Worm (Caenorhabditis elegans): ENCODE measurements around the gene F09C6.12.

Gene F09C6.12

ce11 chrV:16911934-16912333 lies 29.3 kb downstream of the F09C6.12 start, which contains the start of gene nhr-116:
Gene nhr-116 (plus strand): TSS chrV:16912234.
- TF ChIP-seq mef-2 (tag; optimal IDR thresholded peaks at IDR 0.05) (no peak), tlp-1 (tag; optimal IDR thresholded peaks at IDR 0.05) (no peak), nhr-77 (tag; optimal IDR thresholded peaks at IDR 0.05) (no peak), egl-27 (tag; optimal IDR thresholded peaks at IDR 0.05) (no peak), fkh-8 (tag; optimal IDR thresholded peaks at IDR 0.05) (no peak), nhr-90 (tag; optimal IDR thresholded peaks at IDR 0.05; ENCODE audit: poor library complexity) (no peak), ama-1 (optimal IDR thresholded peaks at IDR 0.05) (no peak), lin-14 (GFP tag; optimal IDR thresholded peaks at IDR 0.05) (no peak), ceh-90 (tag; optimal IDR thresholded peaks at IDR 0.05) (no peak), isw-1 (GFP tag; IDR thresholded peaks at IDR 0.05) (no peak), ztf-11 (tag; optimal IDR thresholded peaks at IDR 0.05) (no peak), pqm-1 (tag; optimal IDR thresholded peaks at IDR 0.05) (no peak), aha-1 (tag; optimal IDR thresholded peaks at IDR 0.05) (no peak), ceh-88 (GFP tag; IDR thresholded peaks at IDR 0.05) (no peak), ets-5 (GFP tag; IDR thresholded peaks at IDR 0.05) (no peak), efl-3 (GFP tag; optimal IDR thresholded peaks at IDR 0.05) (no peak), unc-62 (GFP tag; optimal IDR thresholded peaks at IDR 0.05) (no peak), xbp-1 (tag; optimal IDR thresholded peaks at IDR 0.05) (no peak), C34B4.2 (tag; optimal IDR thresholded peaks at IDR 0.05) (no peak), sup-37 (GFP tag; optimal IDR thresholded peaks at IDR 0.05) (no peak)

- TF ChIP-seq snpc-4 (tag; optimal IDR thresholded peaks at IDR 0.05): no peak
- TF ChIP-seq unc-130 (tag; optimal IDR thresholded peaks at IDR 0.05): no peak
These were observed 33.4 kb downstream of the F09C6.12 start, which contains the start of gene F09C6.10 for ce11 chrV:16916079-16916478. Gene F09C6.10 (minus strand): TSS chrV:16916179.

ce11 chrV:16918378-16918777 lies 35.7 kb downstream of the F09C6.12 start, which contains the start of the genes fbxa-206 and Y102A5C.2:
Gene fbxa-206 (minus strand): TSS chrV:16918478.
Gene Y102A5C.2 (plus strand): TSS chrV:16918731.
- no peak for TF ChIP-seq dsc-1 (tag; optimal IDR thresholded peaks at IDR 0.05)
- no peak for TF ChIP-seq lsy-2 (tag; optimal IDR thresholded peaks at IDR 0.05)
- TF ChIP-seq nhr-47 (tag; optimal IDR thresholded peaks at IDR 0.05): no peak
- TF ChIP-seq C04F5.9 (tag; optimal IDR thresholded peaks at IDR 0.05): no peak
- TF ChIP-seq ceh-8 (GFP tag; optimal IDR thresholded peaks at IDR 0.05): no peak
- TF ChIP-seq blmp-1 (tag; optimal IDR thresholded peaks at IDR 0.05): no peak

ce11 chrV:16919675-16920074 lies 37.0 kb downstream of the F09C6.12 start:
- TF ChIP-seq efl-1 (optimal IDR thresholded peaks at IDR 0.05) (no peak), efl-1 (GFP tag; optimal IDR thresholded peaks at IDR 0.05 in 1 of 2) (peak in 1 of 2 experiments; percentile 44), unc-30 (tag; optimal IDR thresholded peaks at IDR 0.05) (no peak), grh-1 (GFP tag; IDR thresholded peaks at IDR 0.05) (no peak), jun-1 (tag; optimal IDR thresholded peaks at IDR 0.05) (no peak), fkh-8 (tag; optimal IDR thresholded peaks at IDR 0.05) (no peak), hpl-2 (GFP tag; optimal IDR thresholded peaks at IDR 0.05) (no peak)

- TF ChIP-seq vab-15 (tag; optimal IDR thresholded peaks at IDR 0.05): no peak
- no peak for TF ChIP-seq unc-62 (GFP tag; optimal IDR thresholded peaks at IDR 0.05)
- no peak for TF ChIP-seq dsc-1 (tag; optimal IDR thresholded peaks at IDR 0.05)
- TF ChIP-seq sptf-1 (tag; optimal IDR thresholded peaks at IDR 0.05): no peak
- TF ChIP-seq nhr-20 (tag; optimal IDR thresholded peaks at IDR 0.05): no peak
- TF ChIP-seq sox-4 (tag; optimal IDR thresholded peaks at IDR 0.05): no peak
- no peak for TF ChIP-seq nhr-19 (GFP tag; conservative IDR thresholded peaks at IDR 0.05)
- no peak for TF ChIP-seq nhr-90 (tag; optimal IDR thresholded peaks at IDR 0.05; ENCODE audit: poor library complexity)
- no peak for TF ChIP-seq fkh-10 (GFP tag; optimal IDR thresholded peaks at IDR 0.05)
- TF ChIP-seq unc-30 (tag; optimal IDR thresholded peaks at IDR 0.05): no peak
- TF ChIP-seq swsn-7 (tag; optimal IDR thresholded peaks at IDR 0.05): no peak
- no peak for TF ChIP-seq fkh-4 (tag; optimal IDR thresholded peaks at IDR 0.05; ENCODE audit: borderline replicate concordance)
- no peak for TF ChIP-seq mep-1 (tag; optimal IDR thresholded peaks at IDR 0.05)
These were observed 39.3 kb downstream of the F09C6.12 start, which contains the start of gene Y102A5C.4 for ce11 chrV:16921952-16922351. Gene Y102A5C.4 (plus strand): TSS chrV:16922252.

Measured in whole organism, L1 larva.